Fruit fly (Drosophila melanogaster) whole organism, embryonic: Measurements from ENCODE around the gene stwl.

Experiments used
- Abd-B ChIP-seq: fragments of 200-800 bp; sonication (Bioruptor generic); optimal IDR thresholded peaks from 2 replicates; lab custom pipeline; 2018; ENCODE audit warnings: missing biosample characterization, mild to moderate bottlenecking, missing genetic modification characterization, moderate library complexity
- Ada2b ChIP-seq: fragments of 200-800 bp; sonication (Bioruptor generic); IDR thresholded peaks from 2 replicates; pipeline ENCODE4 v1.3.6; 2022; ENCODE audit warnings: missing biosample characterization, missing genetic modification characterization
- Blimp-1 ChIP-seq: fragments of 200-800 bp; sonication (Bioruptor generic); optimal IDR thresholded peaks from 3 replicates; lab custom pipeline; 2018; ENCODE audit warnings: missing biosample characterization, missing genetic modification characterization, mild to moderate bottlenecking, moderate library complexity, missing genetic modification reagents
- CG10147 ChIP-seq: fragments of 200-800 bp; sonication (Bioruptor generic); optimal IDR thresholded peaks from 2 replicates; lab custom pipeline; 2019; ENCODE audit warnings: missing biosample characterization, mild to moderate bottlenecking, missing genetic modification characterization, moderate library complexity
- CG1024 ChIP-seq: fragments of 200-800 bp; sonication (Bioruptor generic); IDR thresholded peaks from 2 replicates; pipeline ENCODE4 v1.3.6; 2022; ENCODE audit warnings: missing biosample characterization, missing genetic modification characterization
- CG10267 ChIP-seq: fragments of 200-800 bp; sonication (Bioruptor generic); optimal IDR thresholded peaks from 2 replicates; lab custom pipeline; 2018; ENCODE audit warnings: missing biosample characterization, mild to moderate bottlenecking, missing genetic modification characterization, moderate library complexity
- CG10274 ChIP-seq: fragments of 200-800 bp; sonication (Bioruptor generic); optimal IDR thresholded peaks from 3 replicates; lab custom pipeline; 2017; ENCODE audit warnings: missing biosample characterization, mild to moderate bottlenecking, missing genetic modification characterization
- CG11696 ChIP-seq: fragments of 200-800 bp; sonication (Bioruptor generic); IDR thresholded peaks from 2 replicates; pipeline ENCODE4 v1.3.6; 2022; ENCODE audit warnings: missing biosample characterization, missing genetic modification characterization
- CG12942 ChIP-seq: fragments of 200-800 bp; sonication (Bioruptor generic); optimal IDR thresholded peaks from 3 replicates; lab custom pipeline; 2016; ENCODE audit warnings: missing biosample characterization, missing genetic modification characterization
- CG14667 ChIP-seq: fragments of 200-800 bp; sonication (Bioruptor generic); IDR thresholded peaks from 2 replicates; pipeline ENCODE4 v1.3.6; 2022; ENCODE audit warnings: missing biosample characterization, missing genetic modification characterization
- CG17328 ChIP-seq: fragments of 200-800 bp; sonication (Bioruptor generic); IDR thresholded peaks from 2 replicates; pipeline ENCODE4 v1.3.6; 2022; ENCODE audit warnings: missing biosample characterization, missing genetic modification characterization
- CG17612 ChIP-seq: fragments of 200-800 bp; sonication (Bioruptor generic); IDR thresholded peaks from 2 replicates; pipeline ENCODE4 v1.3.6; 2022; ENCODE audit warnings: missing biosample characterization, missing genetic modification characterization
- CG1792 ChIP-seq: fragments of 200-800 bp; sonication (Bioruptor generic); optimal IDR thresholded peaks from 2 replicates; lab custom pipeline; 2016; ENCODE audit warnings: missing biosample characterization, missing genetic modification characterization
- CG18619 ChIP-seq: fragments of 200-800 bp; sonication (Bioruptor generic); optimal IDR thresholded peaks from 3 replicates; lab custom pipeline; 2017; ENCODE audit warnings: missing biosample characterization, mild to moderate bottlenecking, missing genetic modification characterization
- CG2202 ChIP-seq: fragments of 200-800 bp; sonication (Bioruptor generic); optimal IDR thresholded peaks from 2 replicates; lab custom pipeline; 2018; ENCODE audit warnings: missing biosample characterization, mild to moderate bottlenecking, missing genetic modification characterization
- CG30020 ChIP-seq: fragments of 200-800 bp; optimal IDR thresholded peaks from 2 replicates; lab custom pipeline; 2019; ENCODE audit warnings: missing biosample characterization, mild to moderate bottlenecking, missing genetic modification characterization, moderate library complexity
- CG30431 ChIP-seq: fragments of 200-800 bp; sonication (Bioruptor generic); optimal IDR thresholded peaks from 2 replicates; lab custom pipeline; 2017; ENCODE audit warnings: missing biosample characterization, missing genetic modification characterization
- CG3065 ChIP-seq: fragments of 200-800 bp; sonication (Bioruptor generic); optimal IDR thresholded peaks from 2 replicates; lab custom pipeline; 2016; ENCODE audit warnings: missing biosample characterization, missing genetic modification characterization
- CG4328 ChIP-seq: fragments of 200-800 bp; sonication (Bioruptor generic); optimal IDR thresholded peaks from 3 replicates; lab custom pipeline; 2017; ENCODE audit warnings: missing biosample characterization, missing genetic modification reagents, missing genetic modification characterization
- CG5953 ChIP-seq: fragments of 200-800 bp; sonication (Bioruptor generic); IDR thresholded peaks from 2 replicates; pipeline ENCODE4 v1.3.6; 2022; ENCODE audit warnings: missing biosample characterization, missing genetic modification characterization
- CG9437 ChIP-seq: fragments of 200-800 bp; sonication (Bioruptor generic); optimal IDR thresholded peaks from 2 replicates; lab custom pipeline; 2018; ENCODE audit warnings: missing biosample characterization, mild to moderate bottlenecking, missing genetic modification characterization
- CTCF ChIP-seq: fragments of 200-800 bp; sonication (Bioruptor generic); optimal IDR thresholded peaks from 2 replicates; lab custom pipeline; 2017; ENCODE audit warnings: missing biosample characterization, mild to moderate bottlenecking, missing genetic modification characterization, moderate library complexity
- Dad ChIP-seq: fragments of 200-800 bp; sonication (Bioruptor generic); optimal IDR thresholded peaks from 3 replicates; lab custom pipeline; 2016; ENCODE audit warnings: missing biosample characterization, missing genetic modification characterization
- E2f1 ChIP-seq: fragments of 200-800 bp; sonication (Bioruptor generic); IDR thresholded peaks from 2 replicates; pipeline ENCODE4 v1.3.6; 2022; ENCODE audit warnings: missing biosample characterization, missing genetic modification characterization
- Fer3 ChIP-seq: fragments of 200-800 bp; sonication (Bioruptor generic); optimal IDR thresholded peaks from 2 replicates; lab custom pipeline; 2018; ENCODE audit warnings: missing biosample characterization, mild to moderate bottlenecking, missing genetic modification characterization, moderate library complexity
- HLH3B ChIP-seq: fragments of 200-800 bp; sonication (Bioruptor generic); IDR thresholded peaks from 2 replicates; pipeline ENCODE4 v1.3.6; 2022; ENCODE audit warnings: missing biosample characterization, missing genetic modification characterization
- Hand ChIP-seq: fragments of 200-800 bp; sonication (Bioruptor generic); optimal IDR thresholded peaks from 2 replicates; lab custom pipeline; 2017; ENCODE audit warnings: mild to moderate bottlenecking, missing biosample characterization, missing genetic modification reagents, missing genetic modification characterization
- Hr51 ChIP-seq, 2 experiments: fragments of 200-800 bp; sonication (Bioruptor generic); optimal IDR thresholded peaks; 2 replicates in 1 of 2; 3 replicates in 1 of 2; lab custom pipeline; 2016 to 2018; ENCODE audit warnings: missing biosample characterization in 2 of 2, missing genetic modification characterization in 2 of 2, mild to moderate bottlenecking in 1 of 2, moderate library complexity in 1 of 2
- Lim3 ChIP-seq: fragments of 200-800 bp; sonication (Bioruptor generic); IDR thresholded peaks from 2 replicates; pipeline ENCODE4 v1.3.6; 2022; ENCODE audit warnings: missing biosample characterization, missing genetic modification characterization
- Meics ChIP-seq: fragments of 200-800 bp; sonication (Bioruptor generic); optimal IDR thresholded peaks from 2 replicates; lab custom pipeline; 2017; ENCODE audit warnings: missing biosample characterization, mild to moderate bottlenecking, missing genetic modification characterization
- Nf-YA ChIP-seq: fragments of 200-800 bp; sonication (Bioruptor generic); IDR thresholded peaks from 2 replicates; pipeline ENCODE4 v1.3.6; 2022; ENCODE audit warnings: missing biosample characterization, missing genetic modification characterization
- NfI ChIP-seq: fragments of 200-800 bp; sonication (Bioruptor generic); optimal IDR thresholded peaks from 3 replicates; lab custom pipeline; 2018; ENCODE audit warnings: missing biosample characterization, mild to moderate bottlenecking, missing genetic modification characterization, moderate library complexity
- Opbp ChIP-seq: fragments of 200-800 bp; sonication (Bioruptor generic); IDR thresholded peaks from 3 replicates; pipeline ENCODE4 v1.3.6; 2022; ENCODE audit warnings: missing biosample characterization, missing genetic modification characterization; ENCODE audit not compliant: partially characterized antibody
- PHDP ChIP-seq: fragments of 200-800 bp; sonication (Bioruptor generic); optimal IDR thresholded peaks from 3 replicates; lab custom pipeline; 2018; ENCODE audit warnings: missing biosample characterization, mild to moderate bottlenecking, missing genetic modification characterization, moderate library complexity
- Spps ChIP-seq: fragments of 200-800 bp; sonication (Bioruptor generic); optimal IDR thresholded peaks from 2 replicates; lab custom pipeline; 2018; ENCODE audit warnings: missing biosample characterization, mild to moderate bottlenecking, missing genetic modification characterization
- Usf ChIP-seq: fragments of 200-800 bp; sonication (Bioruptor generic); optimal IDR thresholded peaks from 2 replicates; lab custom pipeline; 2017; ENCODE audit warnings: missing genotype, missing biosample characterization, missing genetic modification characterization
- az2 ChIP-seq: fragments of 200-800 bp; sonication (Bioruptor generic); optimal IDR thresholded peaks from 3 replicates; lab custom pipeline; 2016; ENCODE audit warnings: missing biosample characterization, missing genetic modification characterization
- bsh ChIP-seq, 2 experiments: fragments of 200-800 bp; sonication (Bioruptor generic); optimal IDR thresholded peaks; 2 replicates each; lab custom pipeline; 2017 to 2018; ENCODE audit warnings: mild to moderate bottlenecking in 2 of 2, missing biosample characterization in 2 of 2, missing genetic modification characterization in 2 of 2, moderate library complexity in 1 of 2
- cas ChIP-seq: fragments of 200-800 bp; sonication (Bioruptor generic); IDR thresholded peaks from 2 replicates; pipeline ENCODE4 v1.3.6; 2022; ENCODE audit warnings: missing biosample characterization, missing genetic modification characterization
- corto ChIP-seq: fragments of 200-800 bp; sonication (Bioruptor generic); optimal IDR thresholded peaks from 2 replicates; lab custom pipeline; 2016; ENCODE audit warnings: missing biosample characterization, mild to moderate bottlenecking, missing genetic modification characterization, moderate library complexity
- dmrt99B ChIP-seq: fragments of 200-800 bp; sonication (Bioruptor generic); optimal IDR thresholded peaks from 2 replicates; lab custom pipeline; 2018; ENCODE audit warnings: missing biosample characterization, mild to moderate bottlenecking, missing genetic modification characterization, moderate library complexity
- hkb ChIP-seq, 2 experiments: fragments of 200-800 bp in 1 of 2; fragments of >200 bp in 1 of 2; sonication (Bioruptor generic) in 1 of 2; IDR thresholded peaks in 1 of 2; optimal IDR thresholded peaks in 1 of 2; 2 replicates each; pipeline versions ENCODE4 v1.3.6 to Lab custom; 2017 to 2022; ENCODE audit warnings: missing biosample characterization in 1 of 2, missing genetic modification characterization in 1 of 2
- jing ChIP-seq: fragments of 200-800 bp; sonication (Bioruptor generic); optimal IDR thresholded peaks from 2 replicates; lab custom pipeline; 2018; ENCODE audit warnings: missing biosample characterization, mild to moderate bottlenecking, missing genetic modification characterization
- klu ChIP-seq: fragments of 200-800 bp; sonication (Bioruptor generic); IDR thresholded peaks from 2 replicates; pipeline ENCODE4 v1.3.6; 2022; ENCODE audit warnings: missing biosample characterization, missing genetic modification characterization
- lbe ChIP-seq: fragments of 200-800 bp; sonication (Bioruptor generic); optimal IDR thresholded peaks from 2 replicates; lab custom pipeline; 2016; ENCODE audit warnings: missing biosample characterization, mild to moderate bottlenecking, missing genetic modification characterization
- psq ChIP-seq: fragments of 200-800 bp; sonication (Bioruptor generic); optimal IDR thresholded peaks from 2 replicates; lab custom pipeline; 2017; ENCODE audit warnings: missing biosample characterization, missing genetic modification characterization
- pum ChIP-seq: fragments of 200-800 bp; sonication (Bioruptor generic); optimal IDR thresholded peaks from 2 replicates; lab custom pipeline; 2016; ENCODE audit warnings: missing biosample characterization, missing genetic modification characterization
- slbo ChIP-seq: fragments of 200-800 bp; sonication (Bioruptor generic); IDR thresholded peaks from 2 replicates; pipeline ENCODE4 v1.3.6; 2022; ENCODE audit warnings: missing biosample characterization, missing genetic modification characterization
- sqz ChIP-seq: fragments of 200-800 bp; sonication (Bioruptor generic); optimal IDR thresholded peaks from 3 replicates; lab custom pipeline; 2018; ENCODE audit warnings: missing biosample characterization, mild to moderate bottlenecking, missing genetic modification characterization
- trem ChIP-seq: fragments of 200-800 bp; optimal IDR thresholded peaks from 3 replicates; lab custom pipeline; 2019; ENCODE audit warnings: missing biosample characterization, mild to moderate bottlenecking, missing genetic modification characterization, moderate library complexity

The stwl gene

dm6 chr3L:14363103-14363751 is 46.5 kb downstream of the stwl start (continued):
- TF ChIP-seq Hr51 (GFP tag; optimal IDR thresholded peaks at IDR 0.05; lab: Kevin White, UChicago) (peak in 1 of 2 experiments; percentile 77), Usf (GFP tag; lab: Kevin White, UChicago) (no peak), bsh (GFP tag; optimal IDR thresholded peaks at IDR 0.05; lab: Kevin White, UChicago) (peak; percentile 13 to 35), CG11696 (GFP tag; lab: Robert Waterston, UW) (no peak), PHDP (tag; lab: Kevin White, UChicago) (peak; percentile 45), CG30431 (GFP tag; lab: Kevin White, UChicago) (no peak), hkb (optimal IDR thresholded peaks at IDR 0.05; lab: Kevin White, UChicago) (no peak), hkb (GFP tag; IDR thresholded peaks at IDR 0.05; lab: Robert Waterston, UW) (peak; percentile 36; the same call in 1 of the 2 replicates), Dad (GFP tag; lab: Kevin White, UChicago) (no peak), CTCF (GFP tag; lab: Kevin White, UChicago) (no peak), Nf-YA (no peak), lbe (no peak), CG10147 (GFP tag; lab: Kevin White, UChicago) (peak; percentile 9), NfI (GFP tag; lab: Kevin White, UChicago) (peak; percentile 24), slbo (GFP tag; lab: Robert Waterston, UW) (peak; percentile 35; the same call in 1 of the 2 replicates), psq (GFP tag; lab: Kevin White, UChicago) (no peak), pum (GFP tag; lab: Kevin White, UChicago) (no peak), dmrt99B (tag; lab: Kevin White, UChicago) (peak; percentile 83), HLH3B (peak; percentile 55; the same call in 1 of the 2 replicates), corto (no peak), cas (GFP tag; lab: Robert Waterston, UW) (no peak), az2 (GFP tag; lab: Kevin White, UChicago) (peak; percentile 47), Hand (GFP tag; lab: Kevin White, UChicago) (no peak), CG10267 (tag; lab: Kevin White, UChicago) (peak; percentile 16), Opbp (GFP tag; lab: Robert Waterston, UW) (no peak), CG30020 (peak; percentile 7), E2f1 (GFP tag; lab: Robert Waterston, UW) (0 out of 2 replicates have a peak, but pooled peaks have one; percentile 9), sqz (GFP tag; lab: Kevin White, UChicago) (no peak), Lim3 (GFP tag; lab: Robert Waterston, UW) (peak; percentile 58; the same call in 1 of the 2 replicates), jing (GFP tag; lab: Kevin White, UChicago) (peak; percentile 10), CG10274 (peak; percentile 11), CG2202 (no peak), CG17328 (GFP tag; lab: Robert Waterston, UW) (no peak), CG4328 (GFP tag; lab: Kevin White, UChicago) (no peak), Spps (tag; lab: Kevin White, UChicago) (no peak), CG3065 (GFP tag; lab: Kevin White, UChicago) (no peak), CG17612 (GFP tag; lab: Robert Waterston, UW) (no peak), Meics (peak; percentile 38), Fer3 (tag; lab: Kevin White, UChicago) (no peak), CG9437 (GFP tag; lab: Kevin White, UChicago) (peak; percentile 47), trem (tag; lab: Kevin White, UChicago) (no peak), klu (GFP tag; lab: Robert Waterston, UW) (no peak), CG12942 (GFP tag; lab: Kevin White, UChicago) (peak; percentile 2), Blimp-1 (peak; percentile 65), CG1024 (GFP tag; lab: Robert Waterston, UW) (no peak), Abd-B (GFP tag; lab: Kevin White, UChicago) (peak; percentile 41), Ada2b (GFP tag; lab: Robert Waterston, UW) (no peak), CG14667 (no peak), CG5953 (GFP tag; lab: Robert Waterston, UW) (0 out of 2 replicates have a peak, but pooled peaks have one; percentile 30), CG1792 (GFP tag; lab: Kevin White, UChicago) (no peak), CG18619 (GFP tag; lab: Kevin White, UChicago) (peak; percentile 7)
